Fruit fly (Drosophila melanogaster): ENCODE results near the gene CG45207.

DNA sequence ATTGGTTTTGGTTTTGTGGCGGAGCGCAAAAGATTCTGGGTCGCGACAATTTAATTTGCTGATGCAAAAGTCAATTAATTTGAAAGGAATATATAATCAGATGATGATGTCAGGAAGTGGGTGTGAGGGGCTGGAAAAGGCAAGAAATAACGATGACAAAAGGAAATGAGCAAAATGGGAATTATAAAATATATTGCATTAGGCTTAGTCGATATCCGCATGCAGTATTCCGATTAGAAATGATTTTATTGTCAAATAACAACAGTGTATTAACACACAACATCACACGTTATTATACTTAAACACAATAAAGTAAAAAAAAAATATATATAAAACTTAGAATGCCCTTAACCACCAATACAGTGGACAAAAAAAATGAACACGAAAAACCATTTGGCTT, 43.7 kb downstream of the CG45207 start, which contains the start of gene CG34274:
- no peak for TF ChIP-seq CG8478 (optimal IDR thresholded peaks at IDR 0.05)
- TF ChIP-seq CTCF (optimal IDR thresholded peaks at IDR 0.05): no peak

All from S2 (cell line).